Fruit fly (Drosophila melanogaster): ENCODE measurements around the gene be.

dm6 chrX:15077576-15078136 lies 53.4 kb downstream of the be start:
- TF ChIP-seq Mio (GFP tag; optimal IDR thresholded peaks at IDR 0.05) = no peak
- TF ChIP-seq usp (GFP tag; optimal IDR thresholded peaks at IDR 0.05) = no peak
- no peak for TF ChIP-seq dl (GFP tag; optimal IDR thresholded peaks at IDR 0.05; ENCODE audit: insufficient read depth in 1 of 2, partially characterized antibody in 2 of 2)
- TF ChIP-seq psq (GFP tag; optimal IDR thresholded peaks at IDR 0.05) = no peak
- no peak for TF ChIP-seq woc (GFP tag; optimal IDR thresholded peaks at IDR 0.05)
- TF ChIP-seq pan (optimal IDR thresholded peaks at IDR 0.05) = no peak
- no peak for TF ChIP-seq br (GFP tag; optimal IDR thresholded peaks at IDR 0.05)
- no peak for TF ChIP-seq h (GFP tag; optimal IDR thresholded peaks at IDR 0.05)
- no peak for TF ChIP-seq OdsH (GFP tag; optimal IDR thresholded peaks at IDR 0.05)
- TF ChIP-seq Hr78 (GFP tag; optimal IDR thresholded peaks at IDR 0.05) = no peak
- no peak for TF ChIP-seq fru (GFP tag; optimal IDR thresholded peaks at IDR 0.05)
